Worm (Caenorhabditis elegans): ENCODE measurements around the gene F31F6.3.

- no peak for TF ChIP-seq pqm-1 (tag; optimal IDR thresholded peaks at IDR 0.05)
- TF ChIP-seq lin-39 (tag; optimal IDR thresholded peaks at IDR 0.05), result no peak
- TF ChIP-seq F16B12.6 (tag; optimal IDR thresholded peaks at IDR 0.05), result no peak
- TF ChIP-seq nhr-90 (tag; optimal IDR thresholded peaks at IDR 0.05; ENCODE audit: poor library complexity), result no peak
- no peak for TF ChIP-seq grh-1 (GFP tag; IDR thresholded peaks at IDR 0.05)
- no peak for TF ChIP-seq ceh-82 (tag; optimal IDR thresholded peaks at IDR 0.05)
- no peak for TF ChIP-seq unc-62 (GFP tag; optimal IDR thresholded peaks at IDR 0.05)
- TF ChIP-seq dpl-1 (GFP tag; optimal IDR thresholded peaks at IDR 0.05), result no peak
Measured at ce11 chrX:14831531-14831930, 41.1 kb downstream of the F31F6.3 start, which contains the start of gene dpf-2.

Measured in whole organism, L1 larva.